Worm (Caenorhabditis elegans): ENCODE measurements around the gene luc-7L.

Gene luc-7L

DNA sequence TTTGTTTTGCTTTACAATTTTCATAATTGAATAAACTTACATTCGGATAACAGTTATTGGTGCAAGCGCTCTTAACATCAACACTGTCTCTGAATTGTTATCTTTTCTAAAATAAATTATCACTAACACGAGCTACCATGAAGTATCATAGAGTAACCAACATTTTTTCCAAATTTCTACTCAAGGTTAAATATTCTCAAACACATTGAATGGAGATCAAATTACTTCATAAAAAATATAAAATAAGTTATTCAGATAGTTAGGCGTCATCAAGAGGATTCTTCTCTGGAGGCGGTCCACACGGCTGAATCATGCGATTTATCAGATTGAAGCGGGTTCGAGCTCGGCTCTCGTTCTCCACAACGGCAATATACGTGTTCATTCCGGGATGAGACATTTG, 8.9 kb downstream of the luc-7L start, which contains the start of gene B0495.5:
TSS of gene B0495.5 (minus strand) at position 101 of the 400 bp plus-strand sequence.
- TF ChIP-seq ceh-82 (tag; optimal IDR thresholded peaks at IDR 0.05) (no peak), ceh-16 (tag; optimal IDR thresholded peaks at IDR 0.05) (no peak), ceh-28 (tag; optimal IDR thresholded peaks at IDR 0.05) (no peak), lin-39 (tag; optimal IDR thresholded peaks at IDR 0.05) (no peak), nhr-237 (tag; optimal IDR thresholded peaks at IDR 0.05) (no peak), fkh-2 (tag; optimal IDR thresholded peaks at IDR 0.05) (no peak), hmg-11 (tag; optimal IDR thresholded peaks at IDR 0.05) (no peak), nhr-11 (tag; optimal IDR thresholded peaks at IDR 0.05) (no peak), eor-1 (tag; optimal IDR thresholded peaks at IDR 0.05) (no peak), R02D3.7 (tag; optimal IDR thresholded peaks at IDR 0.05) (no peak)

DNA sequence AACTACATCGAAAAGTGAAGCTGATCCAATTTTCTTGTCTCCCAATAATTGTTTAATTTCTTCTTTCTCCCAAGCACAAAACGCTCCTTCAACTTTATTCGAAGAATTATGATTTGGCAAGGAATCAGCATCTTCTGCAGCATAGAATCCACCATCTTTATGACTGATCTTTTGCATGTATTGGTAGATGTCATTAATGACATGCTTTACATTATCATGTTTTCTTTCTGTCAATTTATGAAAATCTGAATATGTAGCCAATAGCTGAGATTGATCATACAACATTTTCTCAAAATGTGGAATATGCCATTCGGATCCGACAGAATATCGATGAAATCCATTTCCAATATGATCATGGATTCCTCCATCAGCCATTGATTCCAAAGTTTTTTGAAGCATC, 10.1 kb downstream of the luc-7L start:
- TF ChIP-seq elt-1 (tag; optimal IDR thresholded peaks at IDR 0.05) (no peak), pha-4 (tag; optimal IDR thresholded peaks at IDR 0.05) (no peak), tbx-2 (tag; optimal IDR thresholded peaks at IDR 0.05) (no peak), nhr-25 (tag; optimal IDR thresholded peaks at IDR 0.05) (no peak), nhr-77 (tag; optimal IDR thresholded peaks at IDR 0.05) (no peak), ceh-16 (tag; optimal IDR thresholded peaks at IDR 0.05) (no peak), egl-27 (tag; optimal IDR thresholded peaks at IDR 0.05) (no peak), elt-2 (tag; optimal IDR thresholded peaks at IDR 0.05) (no peak), daf-12 (tag; optimal IDR thresholded peaks at IDR 0.05) (no peak), nhr-23 (tag; optimal IDR thresholded peaks at IDR 0.05) (no peak), nhr-12 (tag; optimal IDR thresholded peaks at IDR 0.05) (no peak)

DNA sequence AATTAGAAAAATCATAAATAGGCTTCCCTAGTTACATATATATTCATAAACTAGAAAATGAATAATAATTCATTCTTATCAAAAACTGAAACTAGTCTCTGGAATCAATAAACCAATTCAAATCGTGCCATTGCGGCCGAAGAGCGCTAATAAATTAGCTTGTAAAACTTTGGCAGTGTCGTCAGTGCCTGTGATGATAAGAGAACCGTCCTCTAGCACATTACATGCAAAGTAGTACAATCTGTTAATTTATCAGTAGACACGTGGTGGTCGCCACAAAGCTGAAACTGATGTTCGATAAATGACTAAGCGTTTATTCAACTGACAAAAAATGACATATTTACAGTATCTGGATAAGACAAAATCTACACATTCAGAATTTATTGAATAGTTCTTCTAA, 11.6 kb downstream of the luc-7L start:
- TF ChIP-seq fos-1 (tag; optimal IDR thresholded peaks at IDR 0.05) (no peak), elt-2 (tag; optimal IDR thresholded peaks at IDR 0.05) (peak; percentile 98), unc-39 (tag; optimal IDR thresholded peaks at IDR 0.05) (no peak), pqm-1 (tag; optimal IDR thresholded peaks at IDR 0.05) (peak; percentile 88), ceh-28 (tag; optimal IDR thresholded peaks at IDR 0.05) (no peak), ZK546.5 (tag; optimal IDR thresholded peaks at IDR 0.05) (no peak), fkh-10 (GFP tag; optimal IDR thresholded peaks at IDR 0.05) (no peak), fkh-2 (tag; optimal IDR thresholded peaks at IDR 0.05) (no peak), jun-1 (tag; optimal IDR thresholded peaks at IDR 0.05) (peak; percentile 55), egl-5 (tag; optimal IDR thresholded peaks at IDR 0.05) (no peak), ceh-82 (tag; optimal IDR thresholded peaks at IDR 0.05) (no peak), hmg-11 (tag; optimal IDR thresholded peaks at IDR 0.05) (no peak), sea-2 (GFP tag; optimal IDR thresholded peaks at IDR 0.05) (no peak), nhr-28 (tag; optimal IDR thresholded peaks at IDR 0.05) (no peak), pha-4 (tag; optimal IDR thresholded peaks at IDR 0.05) (peak; percentile 3), egl-27 (tag; optimal IDR thresholded peaks at IDR 0.05) (no peak), nhr-76 (tag; optimal IDR thresholded peaks at IDR 0.05) (no peak), nhr-237 (tag; optimal IDR thresholded peaks at IDR 0.05) (no peak), elt-1 (tag; optimal IDR thresholded peaks at IDR 0.05) (no peak), snpc-4 (tag; optimal IDR thresholded peaks at IDR 0.05) (no peak), elt-3 (tag; optimal IDR thresholded peaks at IDR 0.05) (no peak), zag-1 (tag; optimal IDR thresholded peaks at IDR 0.05) (no peak), skn-1 (tag; optimal IDR thresholded peaks at IDR 0.05) (no peak), aly-2 (tag; optimal IDR thresholded peaks at IDR 0.05) (no peak), R02D3.7 (tag; optimal IDR thresholded peaks at IDR 0.05) (no peak), ama-1 (optimal IDR thresholded peaks at IDR 0.05) (no peak), nhr-23 (tag; optimal IDR thresholded peaks at IDR 0.05) (no peak), nhr-67 (tag; optimal IDR thresholded peaks at IDR 0.05) (no peak), unc-62 (GFP tag; optimal IDR thresholded peaks at IDR 0.05) (no peak), eor-1 (tag; optimal IDR thresholded peaks at IDR 0.05) (no peak), lin-39 (tag; optimal IDR thresholded peaks at IDR 0.05) (no peak), nhr-11 (tag; optimal IDR thresholded peaks at IDR 0.05) (no peak)

DNA sequence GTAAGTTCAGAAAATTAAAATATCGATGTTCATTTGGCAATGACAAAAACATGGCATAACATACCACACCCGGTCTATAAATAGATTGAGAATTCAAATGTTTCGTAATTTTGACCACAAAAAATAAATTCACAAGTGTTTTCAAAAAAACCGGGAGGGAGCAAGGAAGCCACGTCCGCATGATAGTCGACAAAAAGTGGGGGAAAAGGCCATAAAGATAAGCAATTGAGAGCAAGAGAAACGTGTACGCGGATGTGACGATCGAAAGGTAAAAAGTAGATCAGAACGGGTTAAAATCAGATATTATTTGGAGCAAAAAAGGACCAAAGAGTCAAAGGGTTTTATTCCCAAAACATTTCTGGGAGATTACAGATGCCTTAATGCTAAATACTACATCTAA, 12.5 kb downstream of the luc-7L start:
- TF ChIP-seq pha-4 (tag; optimal IDR thresholded peaks at IDR 0.05) (no peak), elt-2 (tag; optimal IDR thresholded peaks at IDR 0.05) (peak; percentile 85), ztf-11 (tag; optimal IDR thresholded peaks at IDR 0.05) (no peak), nhr-11 (tag; optimal IDR thresholded peaks at IDR 0.05) (no peak), pqm-1 (tag; optimal IDR thresholded peaks at IDR 0.05) (peak; percentile 66), jun-1 (tag; optimal IDR thresholded peaks at IDR 0.05) (peak; percentile 31), nhr-77 (tag; optimal IDR thresholded peaks at IDR 0.05) (no peak)

Data from whole organism, L3 larva.